Fruit fly (Drosophila melanogaster): ENCODE data around the gene Dbx.
A peak's percentile ranks its signal among the peaks of the same experiment; 100 is the strongest.

DNA sequence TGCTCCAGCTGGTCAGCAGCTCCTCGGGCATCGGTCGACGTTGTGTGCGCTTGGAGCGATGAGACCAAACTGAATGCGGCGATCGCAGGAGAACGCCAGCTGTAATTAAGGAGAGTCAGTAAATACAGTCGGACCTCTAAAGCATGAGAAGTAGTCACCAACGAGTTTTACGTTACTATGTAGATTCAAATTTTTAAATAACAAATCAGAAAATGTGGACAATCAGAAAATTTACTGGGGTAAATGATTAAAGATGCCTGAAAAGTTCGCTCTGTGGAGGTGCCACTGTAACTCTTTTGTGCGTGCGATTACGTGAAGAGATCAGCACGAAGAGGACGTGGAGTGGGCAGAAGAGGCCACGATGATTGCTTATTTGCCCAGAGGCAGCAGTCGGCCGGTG is 41.9 kb downstream of the Dbx start, which contains the start of gene SCOT:
- TF ChIP-seq Ets98B (GFP tag; IDR thresholded peaks at IDR 0.05) (peak; percentile 98), CG32121 (GFP tag; IDR thresholded peaks at IDR 0.05) (peak; percentile 97), CG14655 (GFP tag; optimal IDR thresholded peaks at IDR 0.05) (peak; percentile 97)

Measured in whole organism, pupa.